Fruit fly (Drosophila melanogaster) whole organism, embryonic: ENCODE measurements around the gene CG42674.
A peak's percentile ranks its signal among the peaks of the same experiment; 100 is the strongest.

Experiments used
- B-H1 ChIP-seq: fragments of 200-800 bp; sonication (Bioruptor generic); IDR thresholded peaks from 3 replicates; pipeline ENCODE4 v1.3.6; 2022; ENCODE audit warnings: missing biosample characterization, missing genetic modification characterization
- Blimp-1 ChIP-seq: fragments of 200-800 bp; sonication (Bioruptor generic); optimal IDR thresholded peaks from 3 replicates; lab custom pipeline; 2018; ENCODE audit warnings: missing biosample characterization, missing genetic modification characterization, mild to moderate bottlenecking, moderate library complexity, missing genetic modification reagents
- BtbVII ChIP-seq: fragments of 200-800 bp; sonication (Bioruptor generic); optimal IDR thresholded peaks from 3 replicates; lab custom pipeline; 2017; ENCODE audit warnings: missing biosample characterization, mild to moderate bottlenecking, missing genetic modification characterization
- C15 ChIP-seq: fragments of 200-800 bp; sonication (Bioruptor generic); IDR thresholded peaks from 3 replicates; pipeline ENCODE4 v1.3.6; 2022; ENCODE audit warnings: missing biosample characterization, missing genetic modification characterization
- CG10147 ChIP-seq: fragments of 200-800 bp; sonication (Bioruptor generic); optimal IDR thresholded peaks from 2 replicates; lab custom pipeline; 2019; ENCODE audit warnings: missing biosample characterization, mild to moderate bottlenecking, missing genetic modification characterization, moderate library complexity
- CG10654 ChIP-seq: fragments of 200-800 bp; sonication (Bioruptor generic); optimal IDR thresholded peaks from 2 replicates; lab custom pipeline; 2016; ENCODE audit warnings: missing biosample characterization, missing genetic modification characterization
- CG11504 ChIP-seq: fragments of 200-800 bp; sonication (Bioruptor generic); optimal IDR thresholded peaks from 3 replicates; lab custom pipeline; 2019; ENCODE audit warnings: missing biosample characterization, mild to moderate bottlenecking, missing genetic modification characterization, moderate library complexity
- CG12104 ChIP-seq: fragments of 200-800 bp; sonication (Bioruptor generic); optimal IDR thresholded peaks from 3 replicates; lab custom pipeline; 2016; ENCODE audit warnings: missing biosample characterization, missing genetic modification characterization
- CG12155 ChIP-seq: fragments of 200-800 bp; sonication (Bioruptor generic); optimal IDR thresholded peaks from 3 replicates; lab custom pipeline; 2016; ENCODE audit warnings: missing biosample characterization, missing genetic modification characterization
- CG13123 ChIP-seq: fragments of 200-800 bp; sonication (Bioruptor generic); optimal IDR thresholded peaks from 2 replicates; lab custom pipeline; 2016; ENCODE audit warnings: missing biosample characterization, missing genetic modification characterization
- CG15269 ChIP-seq: fragments of 200-800 bp; sonication (Bioruptor generic); optimal IDR thresholded peaks from 2 replicates; lab custom pipeline; 2018; ENCODE audit warnings: missing biosample characterization, mild to moderate bottlenecking, missing genetic modification characterization, moderate library complexity
- CG17361 ChIP-seq: fragments of 200-800 bp; sonication (Bioruptor generic); IDR thresholded peaks from 3 replicates; pipeline ENCODE4 v1.3.6; 2022; ENCODE audit warnings: missing biosample characterization, missing genetic modification characterization
- CG2889 ChIP-seq: fragments of 200-800 bp; sonication (Bioruptor generic); IDR thresholded peaks from 3 replicates; pipeline ENCODE4 v1.3.6; 2022; ENCODE audit warnings: missing biosample characterization, missing genetic modification characterization
- CG34224 ChIP-seq: fragments of 200-800 bp; sonication (Bioruptor generic); IDR thresholded peaks from 3 replicates; pipeline ENCODE4 v1.3.6; 2022; ENCODE audit warnings: missing biosample characterization, missing genetic modification characterization; ENCODE audit not compliant: partially characterized antibody
- CG34376 ChIP-seq: fragments of 200-800 bp; sonication (Bioruptor generic); optimal IDR thresholded peaks from 2 replicates; lab custom pipeline; 2018; ENCODE audit warnings: missing biosample characterization, mild to moderate bottlenecking, missing genetic modification characterization
- CG4707 ChIP-seq: fragments of 200-800 bp; sonication (Bioruptor generic); optimal IDR thresholded peaks from 2 replicates; lab custom pipeline; 2018; ENCODE audit warnings: missing biosample characterization, mild to moderate bottlenecking, missing genetic modification characterization, moderate library complexity
- CG5245 ChIP-seq: fragments of 200-800 bp; sonication (Bioruptor generic); optimal IDR thresholded peaks from 3 replicates; lab custom pipeline; 2016; ENCODE audit warnings: missing biosample characterization, missing genetic modification characterization
- CG6813 ChIP-seq: fragments of 200-800 bp; sonication (Bioruptor generic); optimal IDR thresholded peaks from 2 replicates; lab custom pipeline; 2017; ENCODE audit warnings: missing biosample characterization, missing genetic modification characterization, mild to moderate bottlenecking, moderate library complexity, missing genetic modification reagents
- CG8388 ChIP-seq: fragments of 200-800 bp; sonication (Bioruptor generic); optimal IDR thresholded peaks from 2 replicates; lab custom pipeline; 2019; ENCODE audit warnings: missing biosample characterization, mild to moderate bottlenecking, missing genetic modification characterization, moderate library complexity
- Chrac-16 ChIP-seq: fragments of 200-800 bp; sonication (Bioruptor generic); optimal IDR thresholded peaks from 3 replicates; lab custom pipeline; 2016; ENCODE audit warnings: missing biosample characterization, missing genetic modification characterization
- D ChIP-seq, 2 experiments: fragments of 200-800 bp in 1 of 2; fragments of >200 bp in 1 of 2; sonication (Bioruptor generic) in 1 of 2; optimal IDR thresholded peaks; 2 replicates in 1 of 2; 3 replicates in 1 of 2; lab custom pipeline; 2017; ENCODE audit warnings: mild to moderate bottlenecking in 1 of 2, missing biosample characterization in 1 of 2, missing genetic modification characterization in 1 of 2, missing genetic modification reagents in 1 of 2
- Deaf1 ChIP-seq: fragments of 200-800 bp; optimal IDR thresholded peaks from 3 replicates; lab custom pipeline; 2019; ENCODE audit warnings: missing biosample characterization, mild to moderate bottlenecking, missing genetic modification characterization, moderate library complexity
- Eip74EF ChIP-seq, 2 experiments: fragments of 200-800 bp in 1 of 2; fragments of >200 bp in 1 of 2; sonication (Bioruptor generic) in 1 of 2; optimal IDR thresholded peaks; 2 replicates each; lab custom pipeline; 2017 to 2019; ENCODE audit warnings: missing biosample characterization in 2 of 2, missing genetic modification characterization in 2 of 2, mild to moderate bottlenecking in 1 of 2, moderate library complexity in 1 of 2
- HLH3B ChIP-seq: fragments of 200-800 bp; sonication (Bioruptor generic); IDR thresholded peaks from 2 replicates; pipeline ENCODE4 v1.3.6; 2022; ENCODE audit warnings: missing biosample characterization, missing genetic modification characterization
- HLH4C ChIP-seq: fragments of 200-800 bp; sonication (Bioruptor generic); IDR thresholded peaks from 3 replicates; pipeline ENCODE4 v1.3.6; 2022; ENCODE audit warnings: missing biosample characterization, missing genetic modification characterization; ENCODE audit not compliant: partially characterized antibody
- Hand ChIP-seq: fragments of 200-800 bp; sonication (Bioruptor generic); optimal IDR thresholded peaks from 2 replicates; lab custom pipeline; 2017; ENCODE audit warnings: mild to moderate bottlenecking, missing biosample characterization, missing genetic modification reagents, missing genetic modification characterization
- Hr3 ChIP-seq: fragments of 200-800 bp; sonication (Bioruptor generic); optimal IDR thresholded peaks from 3 replicates; lab custom pipeline; 2016; ENCODE audit warnings: missing biosample characterization, missing genetic modification characterization
- NFAT ChIP-seq: fragments of 200-800 bp; sonication (Bioruptor generic); IDR thresholded peaks from 2 replicates; pipeline ENCODE4 v1.3.6; 2022; ENCODE audit warnings: missing biosample characterization, missing genetic modification characterization
- NK7.1 ChIP-seq: fragments of 200-800 bp; sonication (Bioruptor generic); optimal IDR thresholded peaks from 3 replicates; lab custom pipeline; 2016; ENCODE audit warnings: missing biosample characterization, missing genetic modification characterization
- Nf-YB ChIP-seq: fragments of 200-800 bp; sonication (Bioruptor generic); optimal IDR thresholded peaks from 3 replicates; lab custom pipeline; 2019; ENCODE audit warnings: missing biosample characterization, mild to moderate bottlenecking, missing genetic modification characterization, moderate library complexity
- Scr ChIP-seq: fragments of 200-800 bp; sonication (Bioruptor generic); IDR thresholded peaks from 2 replicates; pipeline ENCODE4 v1.3.6; 2022; ENCODE audit warnings: missing biosample characterization, missing genetic modification characterization; ENCODE audit not compliant: partially characterized antibody
- YL-1 ChIP-seq: fragments of 200-800 bp; sonication (Bioruptor generic); optimal IDR thresholded peaks from 3 replicates; lab custom pipeline; 2017; ENCODE audit warnings: missing biosample characterization, mild to moderate bottlenecking, missing genetic modification characterization
- ab ChIP-seq: fragments of 200-800 bp; sonication (Bioruptor generic); optimal IDR thresholded peaks from 2 replicates; lab custom pipeline; 2016; ENCODE audit warnings: missing biosample characterization, missing genetic modification characterization
- aop ChIP-seq: fragments of 200-800 bp; sonication (Bioruptor generic); IDR thresholded peaks from 2 replicates; pipeline ENCODE4 v1.3.6; 2022; ENCODE audit warnings: missing biosample characterization, missing genetic modification characterization
- bowl ChIP-seq: fragments of 200-800 bp; sonication (Bioruptor generic); IDR thresholded peaks from 2 replicates; pipeline ENCODE4 v1.3.6; 2022; ENCODE audit warnings: missing biosample characterization, missing genetic modification characterization
- ci ChIP-seq: fragments of 200-800 bp; sonication (Bioruptor generic); IDR thresholded peaks from 3 replicates; pipeline ENCODE4 v1.3.6; 2022; ENCODE audit warnings: missing biosample characterization, missing genetic modification characterization
- emc ChIP-seq: fragments of 200-800 bp; sonication (Bioruptor generic); optimal IDR thresholded peaks from 2 replicates; lab custom pipeline; 2016; ENCODE audit warnings: missing biosample characterization, missing genetic modification characterization
- eve ChIP-seq, 2 experiments: fragments of >200 bp; optimal IDR thresholded peaks; 2 replicates each; lab custom pipeline; 2017; ENCODE audit warnings: missing biosample characterization in 2 of 2, missing genetic modification characterization in 2 of 2
- fd3F ChIP-seq: fragments of 200-800 bp; sonication (Bioruptor generic); optimal IDR thresholded peaks from 2 replicates; lab custom pipeline; 2018; ENCODE audit warnings: missing biosample characterization, mild to moderate bottlenecking, missing genetic modification characterization, moderate library complexity
- jumu ChIP-seq: fragments of 200-800 bp; sonication (Bioruptor generic); optimal IDR thresholded peaks from 3 replicates; lab custom pipeline; 2016; ENCODE audit warnings: missing biosample characterization, missing genetic modification characterization
- rib ChIP-seq: fragments of 200-800 bp; sonication (Bioruptor generic); IDR thresholded peaks from 2 replicates; pipeline ENCODE4 v1.3.6; 2022; ENCODE audit warnings: missing biosample characterization, missing genetic modification characterization
- sim ChIP-seq: fragments of 200-800 bp; sonication (Bioruptor generic); IDR thresholded peaks from 2 replicates; pipeline ENCODE4 v1.3.6; 2022; ENCODE audit warnings: missing biosample characterization, missing genetic modification characterization
- vvl ChIP-seq: fragments of 200-800 bp; sonication (Bioruptor generic); IDR thresholded peaks from 2 replicates; pipeline ENCODE4 v1.3.6; 2022; ENCODE audit warnings: missing biosample characterization, missing genetic modification characterization

Gene CG42674

dm6 chr3L:20247513-20248173, 49.5 kb upstream of the CG42674 start, which contains the start of gene rdgC (continued):
- TF ChIP-seq CG4707 (GFP tag; lab: Kevin White, UChicago), result peak; percentile 91

- no peak for TF ChIP-seq bowl (GFP tag; lab: Robert Waterston, UW)
- TF ChIP-seq eve (GFP tag; optimal IDR thresholded peaks at IDR 0.05; lab: Kevin White, UChicago), result no peak
- peak; percentile 60 for TF ChIP-seq CG34224 (GFP tag; lab: Robert Waterston, UW)
- TF ChIP-seq Scr (GFP tag; lab: Robert Waterston, UW), result peak; percentile 75
- no peak for TF ChIP-seq D (optimal IDR thresholded peaks at IDR 0.05; lab: Kevin White, UChicago)
- TF ChIP-seq D (GFP tag; optimal IDR thresholded peaks at IDR 0.05; lab: Kevin White, UChicago), result peak; percentile 21
- TF ChIP-seq vvl, result peak; percentile 50; the same call in 1 of the 2 replicates
- peak; percentile 40 for TF ChIP-seq Blimp-1 (GFP tag; lab: Kevin White, UChicago)
- peak; percentile 59; the same call in 1 of the 3 replicates for TF ChIP-seq HLH4C
- peak; percentile 4 for TF ChIP-seq CG13123 (GFP tag; lab: Kevin White, UChicago)
- TF ChIP-seq ab (GFP tag; lab: Kevin White, UChicago), result no peak
- peak; percentile 15; the same call in 1 of the 2 replicates for TF ChIP-seq HLH3B (GFP tag; lab: Robert Waterston, UW)
- no peak for TF ChIP-seq emc (GFP tag; lab: Kevin White, UChicago)
- TF ChIP-seq CG34376 (GFP tag; lab: Kevin White, UChicago), result no peak
- TF ChIP-seq ci (GFP tag; lab: Robert Waterston, UW), result peak; percentile 52
- peak; percentile 66 for TF ChIP-seq BtbVII (GFP tag; lab: Kevin White, UChicago)
- TF ChIP-seq fd3F (GFP tag; lab: Kevin White, UChicago), result peak; percentile 44
- peak; percentile 80 for TF ChIP-seq CG17361 (GFP tag; lab: Robert Waterston, UW)
- TF ChIP-seq CG12104, result peak; percentile 28
- peak; percentile 67 for TF ChIP-seq CG11504
- no peak for TF ChIP-seq jumu (GFP tag; lab: Kevin White, UChicago)
- peak; percentile 30 for TF ChIP-seq CG8388 (GFP tag; lab: Kevin White, UChicago)
- TF ChIP-seq Deaf1 (tag; lab: Kevin White, UChicago), result peak; percentile 12
- no peak for TF ChIP-seq NK7.1 (GFP tag; lab: Kevin White, UChicago)
- TF ChIP-seq B-H1 (GFP tag; lab: Robert Waterston, UW), result no peak; the same call in 1 of the 3 replicates
- peak; percentile 48 for TF ChIP-seq Hand (GFP tag; lab: Kevin White, UChicago)
- peak; percentile 60 for TF ChIP-seq CG10147
- TF ChIP-seq CG2889, result no peak
- peak; percentile 8 for TF ChIP-seq CG10654 (GFP tag; lab: Kevin White, UChicago)
- TF ChIP-seq CG12155 (GFP tag; lab: Kevin White, UChicago), result peak; percentile 62
- TF ChIP-seq rib (GFP tag; lab: Robert Waterston, UW), result no peak
- peak; percentile 39 for TF ChIP-seq Nf-YB (GFP tag; lab: Kevin White, UChicago)
- TF ChIP-seq Eip74EF (GFP tag; optimal IDR thresholded peaks at IDR 0.05; lab: Kevin White, UChicago), result peak in 1 of 2 experiments; percentile 0
- peak; percentile 66 for TF ChIP-seq NFAT
- peak; percentile 53 for TF ChIP-seq Chrac-16 (GFP tag; lab: Kevin White, UChicago)
- no peak for TF ChIP-seq YL-1 (GFP tag; lab: Kevin White, UChicago)
- TF ChIP-seq Hr3 (GFP tag; lab: Kevin White, UChicago), result peak; percentile 65
- TF ChIP-seq CG6813 (GFP tag; lab: Kevin White, UChicago), result peak; percentile 0
- TF ChIP-seq C15 (GFP tag; lab: Robert Waterston, UW), result no peak
- TF ChIP-seq CG5245, result no peak
- TF ChIP-seq CG15269 (tag; lab: Kevin White, UChicago), result peak; percentile 65
- TF ChIP-seq sim (GFP tag; lab: Robert Waterston, UW), result 0 out of 2 replicates have a peak, but pooled peaks have one; percentile 7
- no peak for TF ChIP-seq aop (GFP tag; lab: Robert Waterston, UW)
Measured at dm6 chr3L:20241987-20242982, 44.2 kb upstream of the CG42674 start.
